Worm (Caenorhabditis elegans): Measurements from ENCODE around the gene ZK673.4.

ZK673.4 gene

ce11 chrII:10452620-10453019 is at the start of gene ZK673.4:
Gene ZK673.4, plus strand, starts transcription at chrII:10452920.
- TF ChIP-seq eor-1 (tag; optimal IDR thresholded peaks at IDR 0.05) = no peak
- no peak for TF ChIP-seq ama-1 (optimal IDR thresholded peaks at IDR 0.05)
- TF ChIP-seq elt-3 (tag; optimal IDR thresholded peaks at IDR 0.05) = no peak
- TF ChIP-seq sea-2 (GFP tag; optimal IDR thresholded peaks at IDR 0.05) = no peak
- no peak for TF ChIP-seq hmg-11 (tag; optimal IDR thresholded peaks at IDR 0.05)
- no peak for TF ChIP-seq egl-27 (tag; optimal IDR thresholded peaks at IDR 0.05)
- no peak for TF ChIP-seq pha-4 (tag; optimal IDR thresholded peaks at IDR 0.05)
- TF ChIP-seq R02D3.7 (tag; optimal IDR thresholded peaks at IDR 0.05) = no peak
- TF ChIP-seq nhr-67 (tag; optimal IDR thresholded peaks at IDR 0.05) = no peak
- TF ChIP-seq unc-39 (tag; optimal IDR thresholded peaks at IDR 0.05) = no peak

ce11 chrII:10402991-10403390 is 49.7 kb upstream of the ZK673.4 start:
- TF ChIP-seq elt-2 (tag; optimal IDR thresholded peaks at IDR 0.05) (peak; percentile 89), lsy-12 (tag; optimal IDR thresholded peaks at IDR 0.05) (no peak), fkh-2 (tag; optimal IDR thresholded peaks at IDR 0.05) (no peak), nhr-67 (tag; optimal IDR thresholded peaks at IDR 0.05) (no peak), pqm-1 (tag; optimal IDR thresholded peaks at IDR 0.05) (peak; percentile 50)

DNA sequence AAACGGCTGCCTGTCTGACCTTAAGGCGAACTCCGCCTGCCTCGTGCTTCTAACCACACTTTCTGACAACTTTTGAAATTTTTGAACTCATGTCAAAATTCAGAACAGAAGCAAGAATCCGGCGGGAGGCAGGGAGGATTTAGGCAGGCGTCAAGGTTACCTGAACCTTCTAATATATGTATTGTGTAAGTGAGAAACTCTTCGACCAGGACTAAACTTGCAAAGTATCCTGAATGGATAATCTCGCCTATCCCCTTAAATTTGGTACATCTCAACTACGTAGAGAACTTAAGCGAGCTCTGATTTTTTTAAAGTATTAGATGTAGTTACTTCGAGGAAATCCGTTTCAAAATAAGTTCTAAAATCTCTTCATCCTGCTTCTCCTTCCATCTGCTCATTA is 41.7 kb upstream of the ZK673.4 start, which contains the start of gene E04D5.5:
Gene E04D5.5, plus strand, starts transcription at position 301 of the 400 bp plus-strand sequence.
- TF ChIP-seq hmg-11 (tag; optimal IDR thresholded peaks at IDR 0.05) (no peak), ZK546.5 (tag; optimal IDR thresholded peaks at IDR 0.05) (no peak), nhr-77 (tag; optimal IDR thresholded peaks at IDR 0.05) (no peak), lin-15B (tag; optimal IDR thresholded peaks at IDR 0.05) (no peak), pqm-1 (tag; optimal IDR thresholded peaks at IDR 0.05) (no peak), elt-2 (tag; optimal IDR thresholded peaks at IDR 0.05) (no peak), nhr-28 (tag; optimal IDR thresholded peaks at IDR 0.05) (no peak), mdl-1 (tag; optimal IDR thresholded peaks at IDR 0.05) (no peak), tbx-2 (tag; optimal IDR thresholded peaks at IDR 0.05) (no peak), nhr-25 (tag; optimal IDR thresholded peaks at IDR 0.05) (no peak), egl-27 (tag; optimal IDR thresholded peaks at IDR 0.05) (no peak), nhr-12 (tag; optimal IDR thresholded peaks at IDR 0.05) (no peak), fkh-2 (tag; optimal IDR thresholded peaks at IDR 0.05) (no peak), elt-1 (tag; optimal IDR thresholded peaks at IDR 0.05) (no peak), zag-1 (tag; optimal IDR thresholded peaks at IDR 0.05) (no peak), ceh-82 (tag; optimal IDR thresholded peaks at IDR 0.05) (no peak), nfya-1 (tag; optimal IDR thresholded peaks at IDR 0.05; ENCODE audit: insufficient read depth) (no peak), fkh-10 (GFP tag; optimal IDR thresholded peaks at IDR 0.05) (no peak)

ce11 chrII:10416332-10416863 is 36.3 kb upstream of the ZK673.4 start, which contains the start of gene eif-2A:
Gene eif-2A, plus strand, starts transcription at chrII:10416800.
- no peak for TF ChIP-seq ama-1 (optimal IDR thresholded peaks at IDR 0.05)
- peak; percentile 51 for TF ChIP-seq nfya-1 (tag; optimal IDR thresholded peaks at IDR 0.05; ENCODE audit: insufficient read depth)
- no peak for TF ChIP-seq nhr-28 (tag; optimal IDR thresholded peaks at IDR 0.05)
- TF ChIP-seq pha-4 (tag; optimal IDR thresholded peaks at IDR 0.05) = peak; percentile 44
- TF ChIP-seq lin-15B (tag; optimal IDR thresholded peaks at IDR 0.05) = peak; percentile 27
- TF ChIP-seq snpc-4 (tag; optimal IDR thresholded peaks at IDR 0.05) = no peak

ce11 chrII:10421941-10422340 is 30.8 kb upstream of the ZK673.4 start, which contains the start of gene frpr-21:
Gene frpr-21, minus strand, starts transcription at chrII:10422041.
- no peak for TF ChIP-seq daf-12 (tag; optimal IDR thresholded peaks at IDR 0.05)
- no peak for TF ChIP-seq sea-2 (GFP tag; optimal IDR thresholded peaks at IDR 0.05)
- TF ChIP-seq unc-39 (tag; optimal IDR thresholded peaks at IDR 0.05) = no peak
- no peak for TF ChIP-seq lin-15B (tag; optimal IDR thresholded peaks at IDR 0.05)
- no peak for TF ChIP-seq lin-39 (tag; optimal IDR thresholded peaks at IDR 0.05)
- TF ChIP-seq nhr-43 (tag; optimal IDR thresholded peaks at IDR 0.05; ENCODE audit: poor library complexity, severe bottlenecking) = no peak
- TF ChIP-seq ama-1 (optimal IDR thresholded peaks at IDR 0.05) = no peak
- TF ChIP-seq ceh-28 (tag; optimal IDR thresholded peaks at IDR 0.05) = no peak
- no peak for TF ChIP-seq pha-4 (tag; optimal IDR thresholded peaks at IDR 0.05)
- TF ChIP-seq ZK546.5 (tag; optimal IDR thresholded peaks at IDR 0.05) = no peak
- no peak for TF ChIP-seq fos-1 (tag; optimal IDR thresholded peaks at IDR 0.05)
- no peak for TF ChIP-seq nhr-23 (tag; optimal IDR thresholded peaks at IDR 0.05)
- TF ChIP-seq nhr-28 (tag; optimal IDR thresholded peaks at IDR 0.05) = no peak
- no peak for TF ChIP-seq hmg-11 (tag; optimal IDR thresholded peaks at IDR 0.05)
- no peak for TF ChIP-seq aly-2 (tag; optimal IDR thresholded peaks at IDR 0.05)
- TF ChIP-seq elt-1 (tag; optimal IDR thresholded peaks at IDR 0.05) = no peak
- TF ChIP-seq nhr-12 (tag; optimal IDR thresholded peaks at IDR 0.05) = no peak
- no peak for TF ChIP-seq nhr-11 (tag; optimal IDR thresholded peaks at IDR 0.05)
